Fruit fly (Drosophila melanogaster) whole organism, embryonic: ENCODE measurements around the gene CG10467.

Source experiments
- Adf1 ChIP-seq: fragments of 200-800 bp; sonication (Bioruptor generic); IDR thresholded peaks from 2 replicates; pipeline ENCODE4 v1.3.6; 2022; ENCODE audit warnings: missing biosample characterization, missing genetic modification characterization
- Atf6 ChIP-seq: fragments of 200-800 bp; sonication (Bioruptor generic); IDR thresholded peaks from 2 replicates; pipeline ENCODE4 v1.3.6; 2022; ENCODE audit warnings: missing biosample characterization, missing genetic modification characterization
- Blimp-1 ChIP-seq: fragments of 200-800 bp; sonication (Bioruptor generic); optimal IDR thresholded peaks from 3 replicates; lab custom pipeline; 2018; ENCODE audit warnings: missing biosample characterization, missing genetic modification characterization, mild to moderate bottlenecking, moderate library complexity, missing genetic modification reagents
- CG1024 ChIP-seq: fragments of 200-800 bp; sonication (Bioruptor generic); IDR thresholded peaks from 2 replicates; pipeline ENCODE4 v1.3.6; 2022; ENCODE audit warnings: missing biosample characterization, missing genetic modification characterization
- CG10543 ChIP-seq: fragments of 200-800 bp; sonication (Bioruptor generic); optimal IDR thresholded peaks from 3 replicates; lab custom pipeline; 2017; ENCODE audit warnings: missing biosample characterization, mild to moderate bottlenecking, missing genetic modification characterization, moderate library complexity
- CG11085 ChIP-seq: fragments of 200-800 bp; sonication (Bioruptor generic); IDR thresholded peaks from 2 replicates; pipeline ENCODE4 v1.3.6; 2022; ENCODE audit warnings: missing biosample characterization, missing genetic modification characterization
- CG11723 ChIP-seq: fragments of 200-800 bp; sonication (Bioruptor generic); optimal IDR thresholded peaks from 2 replicates; lab custom pipeline; 2017; ENCODE audit warnings: missing biosample characterization, mild to moderate bottlenecking, missing genetic modification characterization
- CG12769 ChIP-seq: fragments of 200-800 bp; sonication (Bioruptor generic); optimal IDR thresholded peaks from 2 replicates; lab custom pipeline; 2019; ENCODE audit warnings: missing biosample characterization, mild to moderate bottlenecking, missing genetic modification characterization, moderate library complexity
- CG13775 ChIP-seq: fragments of 200-800 bp; sonication (Bioruptor generic); optimal IDR thresholded peaks from 3 replicates; lab custom pipeline; 2017; ENCODE audit warnings: missing biosample characterization, mild to moderate bottlenecking, missing genetic modification characterization
- CG15601 ChIP-seq: fragments of 200-800 bp; sonication (Bioruptor generic); optimal IDR thresholded peaks from 3 replicates; lab custom pipeline; 2019; ENCODE audit warnings: missing biosample characterization, mild to moderate bottlenecking, missing genetic modification characterization, moderate library complexity
- CG1603 ChIP-seq: fragments of 200-800 bp; sonication (Bioruptor generic); optimal IDR thresholded peaks from 2 replicates; lab custom pipeline; 2019; ENCODE audit warnings: missing biosample characterization, mild to moderate bottlenecking, missing genetic modification characterization, moderate library complexity
- CG17361 ChIP-seq: fragments of 200-800 bp; sonication (Bioruptor generic); IDR thresholded peaks from 3 replicates; pipeline ENCODE4 v1.3.6; 2022; ENCODE audit warnings: missing biosample characterization, missing genetic modification characterization
- CG17802 ChIP-seq: fragments of 200-800 bp; sonication (Bioruptor generic); optimal IDR thresholded peaks from 2 replicates; lab custom pipeline; 2018; ENCODE audit warnings: missing biosample characterization, mild to moderate bottlenecking, missing genetic modification characterization, moderate library complexity
- CG18599 ChIP-seq: fragments of 200-800 bp; sonication (Bioruptor generic); optimal IDR thresholded peaks from 3 replicates; lab custom pipeline; 2017; ENCODE audit warnings: missing biosample characterization, missing genetic modification characterization, mild to moderate bottlenecking, moderate library complexity, missing genetic modification reagents
- CG2889 ChIP-seq: fragments of 200-800 bp; sonication (Bioruptor generic); IDR thresholded peaks from 3 replicates; pipeline ENCODE4 v1.3.6; 2022; ENCODE audit warnings: missing biosample characterization, missing genetic modification characterization
- CG31388 ChIP-seq: fragments of 200-800 bp; sonication (Bioruptor generic); optimal IDR thresholded peaks from 2 replicates; lab custom pipeline; 2016; ENCODE audit warnings: missing biosample characterization, missing genetic modification characterization
- CG32772 ChIP-seq: fragments of 200-800 bp; sonication (Bioruptor generic); IDR thresholded peaks from 2 replicates; pipeline ENCODE4 v1.3.6; 2022; ENCODE audit warnings: missing biosample characterization, missing genetic modification characterization
- CG4707 ChIP-seq: fragments of 200-800 bp; sonication (Bioruptor generic); optimal IDR thresholded peaks from 2 replicates; lab custom pipeline; 2018; ENCODE audit warnings: missing biosample characterization, mild to moderate bottlenecking, missing genetic modification characterization, moderate library complexity
- CG4820 ChIP-seq: fragments of 200-800 bp; sonication (Bioruptor generic); optimal IDR thresholded peaks from 3 replicates; lab custom pipeline; 2016; ENCODE audit warnings: missing biosample characterization, missing genetic modification characterization
- CG4854 ChIP-seq: fragments of 200-800 bp; sonication (Bioruptor generic); optimal IDR thresholded peaks from 2 replicates; lab custom pipeline; 2016; ENCODE audit warnings: missing biosample characterization, missing genetic modification characterization, inconsistent platforms
- CG7745 ChIP-seq: fragments of 200-800 bp; sonication (Bioruptor generic); optimal IDR thresholded peaks from 2 replicates; lab custom pipeline; 2018; ENCODE audit warnings: missing biosample characterization, mild to moderate bottlenecking, missing genetic modification characterization, moderate library complexity
- CG8765 ChIP-seq: fragments of 200-800 bp; sonication (Bioruptor generic); IDR thresholded peaks from 2 replicates; pipeline ENCODE4 v1.3.6; 2022; ENCODE audit warnings: missing biosample characterization, missing genetic modification characterization
- CG8924 ChIP-seq: fragments of 200-800 bp; optimal IDR thresholded peaks from 3 replicates; lab custom pipeline; 2019; ENCODE audit warnings: missing biosample characterization, mild to moderate bottlenecking, missing genetic modification characterization, moderate library complexity
- CG9215 ChIP-seq: fragments of 200-800 bp; sonication (Bioruptor generic); IDR thresholded peaks from 2 replicates; pipeline ENCODE4 v1.3.6; 2022; ENCODE audit warnings: missing biosample characterization, missing genetic modification characterization
- CG9797 ChIP-seq: fragments of 200-800 bp; sonication (Bioruptor generic); optimal IDR thresholded peaks from 3 replicates; lab custom pipeline; 2018; ENCODE audit warnings: missing biosample characterization, mild to moderate bottlenecking, missing genetic modification characterization
- CkIIα-i1 ChIP-seq: fragments of 200-800 bp; sonication (Bioruptor generic); IDR thresholded peaks from 2 replicates; pipeline ENCODE4 v1.3.6; 2022; ENCODE audit warnings: missing biosample characterization, missing genetic modification characterization
- Fer1 ChIP-seq: fragments of 200-800 bp; sonication (Bioruptor generic); optimal IDR thresholded peaks from 2 replicates; lab custom pipeline; 2017; ENCODE audit warnings: missing biosample characterization, mild to moderate bottlenecking, missing genetic modification characterization
- GATAe ChIP-seq: fragments of 200-800 bp; sonication (Bioruptor generic); conservative IDR thresholded peaks from 2 replicates; pipeline ENCODE4 v1.3.6; 2022; ENCODE audit warnings: missing biosample characterization, missing genetic modification characterization
- HLH54F ChIP-seq: fragments of 200-800 bp; sonication (Bioruptor generic); optimal IDR thresholded peaks from 3 replicates; lab custom pipeline; 2016; ENCODE audit warnings: missing biosample characterization, missing genetic modification characterization
- Hmr ChIP-seq: fragments of 200-800 bp; sonication (Bioruptor generic); optimal IDR thresholded peaks from 3 replicates; lab custom pipeline; 2017; ENCODE audit warnings: mild to moderate bottlenecking, missing biosample characterization, missing genetic modification reagents, missing genetic modification characterization
- Hsf ChIP-seq: fragments of 200-800 bp; sonication (Bioruptor generic); optimal IDR thresholded peaks from 3 replicates; lab custom pipeline; 2016; ENCODE audit warnings: missing biosample characterization, missing genetic modification characterization
- MBD-R2 ChIP-seq: fragments of 200-800 bp; sonication (Bioruptor generic); IDR thresholded peaks from 2 replicates; pipeline ENCODE4 v1.3.6; 2022; ENCODE audit warnings: missing biosample characterization, missing genetic modification characterization
- Meics ChIP-seq: fragments of 200-800 bp; sonication (Bioruptor generic); optimal IDR thresholded peaks from 2 replicates; lab custom pipeline; 2017; ENCODE audit warnings: missing biosample characterization, mild to moderate bottlenecking, missing genetic modification characterization
- NFAT ChIP-seq: fragments of 200-800 bp; sonication (Bioruptor generic); IDR thresholded peaks from 2 replicates; pipeline ENCODE4 v1.3.6; 2022; ENCODE audit warnings: missing biosample characterization, missing genetic modification characterization
- PHDP ChIP-seq: fragments of 200-800 bp; sonication (Bioruptor generic); optimal IDR thresholded peaks from 3 replicates; lab custom pipeline; 2018; ENCODE audit warnings: missing biosample characterization, mild to moderate bottlenecking, missing genetic modification characterization, moderate library complexity
- Pdp1 ChIP-seq, 2 experiments: fragments of 200-800 bp; sonication (Bioruptor generic); optimal IDR thresholded peaks; 3 replicates each; lab custom pipeline; 2016; ENCODE audit warnings: missing biosample characterization in 2 of 2, missing genetic modification characterization in 2 of 2, mild to moderate bottlenecking in 1 of 2, moderate library complexity in 1 of 2
- Rx ChIP-seq: fragments of 200-800 bp; sonication (Bioruptor generic); IDR thresholded peaks from 2 replicates; pipeline ENCODE4 v1.3.6; 2022; ENCODE audit warnings: missing biosample characterization, missing genetic modification characterization
- Taf1 ChIP-seq: fragments of 200-800 bp; sonication (Bioruptor generic); IDR thresholded peaks from 2 replicates; pipeline ENCODE4 v1.3.6; 2022; ENCODE audit warnings: missing biosample characterization, missing genetic modification characterization
- ash1 ChIP-seq: fragments of 200-800 bp; sonication (Bioruptor generic); optimal IDR thresholded peaks from 2 replicates; lab custom pipeline; 2018; ENCODE audit warnings: missing biosample characterization, mild to moderate bottlenecking, missing genetic modification characterization
- bigmax ChIP-seq: fragments of 200-800 bp; sonication (Bioruptor generic); optimal IDR thresholded peaks from 2 replicates; lab custom pipeline; 2018; ENCODE audit warnings: missing biosample characterization, mild to moderate bottlenecking, missing genetic modification characterization
- dm ChIP-seq: fragments of 200-800 bp; sonication (Bioruptor generic); optimal IDR thresholded peaks from 3 replicates; lab custom pipeline; 2016; ENCODE audit warnings: missing biosample characterization, missing genetic modification characterization
- gem ChIP-seq: fragments of 200-800 bp; sonication (Bioruptor generic); optimal IDR thresholded peaks from 2 replicates; lab custom pipeline; 2019; ENCODE audit warnings: missing biosample characterization, mild to moderate bottlenecking, missing genetic modification characterization, moderate library complexity
- h ChIP-seq: fragments of >200 bp; optimal IDR thresholded peaks from 2 replicates; lab custom pipeline; 2017
- lola ChIP-seq, 3 experiments: fragments of >200 bp in 2 of 3; fragments of 200-800 bp in 1 of 3; sonication (Bioruptor generic) in 1 of 3; optimal IDR thresholded peaks; 2 replicates each; lab custom pipeline; 2017 to 2019; ENCODE audit warnings: missing biosample characterization in 3 of 3, missing genetic modification characterization in 3 of 3, mild to moderate bottlenecking in 1 of 3, moderate library complexity in 1 of 3
- otp ChIP-seq: fragments of 200-800 bp; sonication (Bioruptor generic); IDR thresholded peaks from 3 replicates; pipeline ENCODE4, ENCODE4 v1.3.6; 2022; ENCODE audit warnings: missing biosample characterization, missing genetic modification characterization
- row ChIP-seq: fragments of 200-800 bp; sonication (Bioruptor generic); IDR thresholded peaks from 3 replicates; pipeline ENCODE4 v1.3.6; 2022; ENCODE audit warnings: missing biosample characterization, missing genetic modification characterization
- sens ChIP-seq: fragments of 200-800 bp; sonication (Bioruptor generic); peaks from one replicate; lab custom pipeline; 2016; ENCODE audit warnings: missing biosample characterization, missing genetic modification characterization
- sna ChIP-seq: fragments of 200-800 bp; sonication (Bioruptor generic); IDR thresholded peaks from 2 replicates; pipeline ENCODE4 v1.3.6; 2022; ENCODE audit warnings: missing biosample characterization, missing genetic modification characterization; ENCODE audit not compliant: partially characterized antibody
- ssp ChIP-seq: fragments of 200-800 bp; sonication (Bioruptor generic); IDR thresholded peaks from 2 replicates; pipeline ENCODE4 v1.3.6; 2022; ENCODE audit warnings: missing biosample characterization, missing genetic modification characterization
- stwl ChIP-seq: fragments of 200-800 bp; sonication (Bioruptor generic); optimal IDR thresholded peaks from 3 replicates; lab custom pipeline; 2018; ENCODE audit warnings: missing biosample characterization, mild to moderate bottlenecking, missing genetic modification characterization, moderate library complexity
- tap ChIP-seq: fragments of 200-800 bp; optimal IDR thresholded peaks from 3 replicates; lab custom pipeline; 2019; ENCODE audit warnings: missing biosample characterization, mild to moderate bottlenecking, missing genetic modification characterization, moderate library complexity
- trh ChIP-seq: fragments of 200-800 bp; sonication (Bioruptor generic); optimal IDR thresholded peaks from 2 replicates; lab custom pipeline; 2016; ENCODE audit warnings: missing biosample characterization, missing genetic modification characterization

Gene CG10467

dm6 chr3L:6082561-6082960 lies 12.0 kb downstream of the CG10467 start, which contains the start of gene CG13293 (continued):
- TF ChIP-seq lola (GFP tag; optimal IDR thresholded peaks at IDR 0.05; lab: Kevin White, UChicago), result no peak
- TF ChIP-seq Hmr (GFP tag; lab: Kevin White, UChicago), result peak; percentile 15
- peak; percentile 2 for TF ChIP-seq CG9797 (GFP tag; lab: Kevin White, UChicago)
- no peak for TF ChIP-seq sna
- no peak for TF ChIP-seq CG18599 (GFP tag; lab: Kevin White, UChicago)
- TF ChIP-seq Blimp-1 (GFP tag; lab: Kevin White, UChicago), result no peak
- no peak for TF ChIP-seq CG12769 (tag; lab: Kevin White, UChicago)
- 0 out of 2 replicates have a peak, but pooled peaks have one; percentile 9 for TF ChIP-seq ssp (GFP tag; lab: Robert Waterston, UW)
- no peak for TF ChIP-seq CG4854
- TF ChIP-seq trh (GFP tag; lab: Kevin White, UChicago), result no peak
- TF ChIP-seq CG1603, result peak; percentile 27
- TF ChIP-seq Atf6, result no peak
- TF ChIP-seq HLH54F (GFP tag; lab: Kevin White, UChicago), result no peak
- TF ChIP-seq CG15601 (tag; lab: Kevin White, UChicago), result no peak
- peak; percentile 61; the same call in 2 of the 3 replicates for TF ChIP-seq row (GFP tag; lab: Robert Waterston, UW)
- TF ChIP-seq Hsf, result no peak
- no peak for TF ChIP-seq CG1024 (GFP tag; lab: Robert Waterston, UW)
- no peak for TF ChIP-seq CG17361 (GFP tag; lab: Robert Waterston, UW)
- TF ChIP-seq gem (tag; lab: Kevin White, UChicago), result no peak
- no peak for TF ChIP-seq Taf1 (GFP tag; lab: Robert Waterston, UW)
- TF ChIP-seq h (lab: Kevin White, UChicago), result no peak
- TF ChIP-seq CG8924 (tag; lab: Kevin White, UChicago), result no peak
- no peak for TF ChIP-seq CG4820
- no peak for TF ChIP-seq CG17802 (tag; lab: Kevin White, UChicago)
- TF ChIP-seq otp, result no peak
- no peak for TF ChIP-seq CG7745 (tag; lab: Kevin White, UChicago)
- no peak for TF ChIP-seq CG31388
- no peak for TF ChIP-seq CG10543 (GFP tag; lab: Kevin White, UChicago)
- TF ChIP-seq CG13775, result peak; percentile 18
- no peak for TF ChIP-seq CkIIα-i1
- TF ChIP-seq CG11085, result no peak
- TF ChIP-seq CG8765, result no peak
- TF ChIP-seq CG2889 (GFP tag; lab: Robert Waterston, UW), result no peak
- no peak for TF ChIP-seq CG11723 (GFP tag; lab: Kevin White, UChicago)
- TF ChIP-seq CG9215 (GFP tag; lab: Robert Waterston, UW), result no peak
- peak; percentile 22; the same call in 1 of the 2 replicates for TF ChIP-seq MBD-R2 (GFP tag; lab: Robert Waterston, UW)
- no peak for TF ChIP-seq dm (GFP tag; lab: Kevin White, UChicago)
- TF ChIP-seq NFAT (GFP tag; lab: Robert Waterston, UW), result 0 out of 2 replicates have a peak, but pooled peaks have one; percentile 21
- no peak for TF ChIP-seq Meics (GFP tag; lab: Kevin White, UChicago)
- TF ChIP-seq Pdp1 (GFP tag; optimal IDR thresholded peaks at IDR 0.05; lab: Kevin White, UChicago), result no peak
- no peak for TF ChIP-seq bigmax
- TF ChIP-seq PHDP, result no peak
- TF ChIP-seq Rx, result peak; percentile 24; the same call in 1 of the 2 replicates
- TF ChIP-seq stwl (tag; lab: Kevin White, UChicago), result peak; percentile 28
- no peak for TF ChIP-seq ash1 (GFP tag; lab: Kevin White, UChicago)
- no peak for TF ChIP-seq CG32772 (GFP tag; lab: Robert Waterston, UW)
- no peak for TF ChIP-seq tap
- TF ChIP-seq Adf1, result no peak
- no peak for TF ChIP-seq GATAe (GFP tag; lab: Robert Waterston, UW)
- TF ChIP-seq CG4707, result no peak
- TF ChIP-seq sens, result peak; percentile 62
- peak; percentile 17 for TF ChIP-seq Fer1 (GFP tag; lab: Kevin White, UChicago)
